Fruit fly (Drosophila melanogaster): ENCODE measurements around the gene CG13073.

Gene CG13073

dm6 chr3L:16211156-16211935, 5.8 kb downstream of the CG13073 start (continued):
- TF ChIP-seq Mio (GFP tag; optimal IDR thresholded peaks at IDR 0.05) (no peak), CrebA (GFP tag; optimal IDR thresholded peaks at IDR 0.05; ENCODE audit: borderline replicate concordance) (no peak), Jra (GFP tag; optimal IDR thresholded peaks at IDR 0.05) (no peak), dmrt93B (GFP tag; optimal IDR thresholded peaks at IDR 0.05) (peak; percentile 27), dsf (GFP tag; optimal IDR thresholded peaks at IDR 0.05; ENCODE audit: borderline replicate concordance) (no peak), Vsx2 (GFP tag; optimal IDR thresholded peaks at IDR 0.05; ENCODE audit: partially characterized antibody) (peak; percentile 45)

DNA sequence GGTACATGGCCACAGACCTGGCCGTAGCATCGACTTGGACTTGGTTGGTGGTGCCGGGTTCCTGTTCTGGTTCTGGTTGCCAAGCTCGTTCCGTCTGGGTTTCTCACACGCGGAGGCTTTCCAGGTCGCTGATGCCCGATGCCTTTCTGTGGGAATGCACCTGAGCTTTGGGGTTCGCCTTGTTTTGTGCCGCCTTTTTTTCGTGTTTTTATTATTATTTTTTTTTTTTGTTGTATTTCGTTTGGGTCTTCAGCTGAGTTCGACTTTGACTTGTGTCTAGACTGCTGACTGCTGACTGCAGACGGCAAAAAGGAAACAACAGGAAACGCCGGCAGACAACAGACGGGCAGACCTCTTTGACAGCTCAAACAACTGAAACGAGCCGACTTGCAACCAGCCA, 7.5 kb downstream of the CG13073 start:
- TF ChIP-seq br (GFP tag; optimal IDR thresholded peaks at IDR 0.05) (peak; percentile 12), GATAd (GFP tag; optimal IDR thresholded peaks at IDR 0.05) (no peak)

DNA sequence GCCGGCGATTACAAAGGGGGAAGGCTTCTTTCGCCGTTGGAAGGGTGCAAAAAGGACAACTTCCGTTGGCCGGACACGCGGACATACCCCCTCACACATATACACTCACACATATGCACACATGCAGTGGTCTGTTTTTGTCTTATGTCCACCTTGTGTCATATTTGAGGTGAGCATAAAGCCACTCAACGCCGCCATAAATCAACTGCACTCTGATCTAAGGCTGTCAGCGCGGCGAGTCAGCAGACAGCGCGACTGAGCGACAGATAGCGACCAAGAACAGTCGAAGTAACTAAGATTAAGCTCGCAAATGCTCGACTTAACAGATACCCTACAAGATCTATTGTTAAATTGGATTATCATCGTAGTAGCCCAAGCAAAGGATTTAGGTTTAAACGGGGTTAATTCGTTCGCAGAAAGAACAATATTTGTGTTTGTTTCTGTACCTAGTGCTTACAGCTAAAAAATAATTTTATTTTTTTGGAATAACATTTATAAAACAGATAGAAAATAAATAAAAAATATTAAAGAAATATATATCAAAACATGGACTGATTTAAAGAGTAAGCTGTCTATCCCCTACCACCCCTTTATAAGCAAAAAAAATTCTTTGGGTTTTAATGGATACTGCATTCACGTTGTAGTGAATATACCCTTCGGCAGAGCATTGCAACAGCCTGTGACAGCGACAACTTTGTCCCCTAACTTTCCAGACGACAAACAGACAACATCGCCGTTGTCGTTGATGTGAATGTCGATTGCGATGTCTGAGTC, 8.1 kb downstream of the CG13073 start:
- TF ChIP-seq tai (GFP tag; optimal IDR thresholded peaks at IDR 0.05) (no peak), foxo (GFP tag; optimal IDR thresholded peaks at IDR 0.05) (peak in 1 of 2 experiments; percentile 38), dsf (GFP tag; optimal IDR thresholded peaks at IDR 0.05; ENCODE audit: borderline replicate concordance) (no peak), rgr (GFP tag; optimal IDR thresholded peaks at IDR 0.05) (no peak), N (GFP tag; optimal IDR thresholded peaks at IDR 0.05) (no peak), CG32264 (GFP tag; optimal IDR thresholded peaks at IDR 0.05) (no peak), Myc (optimal IDR thresholded peaks at IDR 0.05) (no peak), dmrt93B (GFP tag; optimal IDR thresholded peaks at IDR 0.05) (peak; percentile 16), dl (GFP tag; optimal IDR thresholded peaks at IDR 0.05; ENCODE audit: insufficient read depth in 1 of 2, partially characterized antibody in 2 of 2) (no peak), ey (GFP tag; optimal IDR thresholded peaks at IDR 0.05) (no peak), woc (GFP tag; optimal IDR thresholded peaks at IDR 0.05) (peak; percentile 36), Jra (GFP tag; optimal IDR thresholded peaks at IDR 0.05) (no peak)

- TF ChIP-seq rgr (GFP tag; optimal IDR thresholded peaks at IDR 0.05) (no peak), fru (GFP tag; optimal IDR thresholded peaks at IDR 0.05) (no peak), h (GFP tag; optimal IDR thresholded peaks at IDR 0.05) (no peak), lola (GFP tag; optimal IDR thresholded peaks at IDR 0.05) (no peak), sv (GFP tag; optimal IDR thresholded peaks at IDR 0.05) (no peak), usp (GFP tag; optimal IDR thresholded peaks at IDR 0.05) (no peak), foxo (GFP tag; optimal IDR thresholded peaks at IDR 0.05) (no peak), Vsx2 (GFP tag; optimal IDR thresholded peaks at IDR 0.05; ENCODE audit: partially characterized antibody) (no peak), ey (GFP tag; optimal IDR thresholded peaks at IDR 0.05) (no peak), HLH106 (tag; optimal IDR thresholded peaks at IDR 0.05) (no peak), OdsH (GFP tag; optimal IDR thresholded peaks at IDR 0.05) (no peak), br (GFP tag; optimal IDR thresholded peaks at IDR 0.05) (no peak), Abd-B (GFP tag; optimal IDR thresholded peaks at IDR 0.05) (no peak), Jra (GFP tag; optimal IDR thresholded peaks at IDR 0.05) (no peak), Mio (GFP tag; optimal IDR thresholded peaks at IDR 0.05) (no peak), woc (GFP tag; optimal IDR thresholded peaks at IDR 0.05) (no peak), psq (GFP tag; optimal IDR thresholded peaks at IDR 0.05) (no peak), dl (GFP tag; optimal IDR thresholded peaks at IDR 0.05; ENCODE audit: insufficient read depth in 1 of 2, partially characterized antibody in 2 of 2) (no peak), pan (optimal IDR thresholded peaks at IDR 0.05) (no peak), Hr78 (GFP tag; optimal IDR thresholded peaks at IDR 0.05) (no peak)
Measured at dm6 chr3L:16208053-16208838, 8.9 kb downstream of the CG13073 start.

dm6 chr3L:16204128-16204527, 13.0 kb downstream of the CG13073 start:
- TF ChIP-seq fru (GFP tag; optimal IDR thresholded peaks at IDR 0.05) (peak; percentile 59), sv (GFP tag; optimal IDR thresholded peaks at IDR 0.05) (no peak), dsf (GFP tag; optimal IDR thresholded peaks at IDR 0.05; ENCODE audit: borderline replicate concordance) (no peak), Hr78 (GFP tag; optimal IDR thresholded peaks at IDR 0.05) (no peak), Dif (GFP tag; optimal IDR thresholded peaks at IDR 0.05; ENCODE audit: partially characterized antibody) (no peak), Hnf4 (GFP tag; optimal IDR thresholded peaks at IDR 0.05) (no peak), Hr83 (GFP tag; optimal IDR thresholded peaks at IDR 0.05; ENCODE audit: poor library complexity, severe bottlenecking) (no peak), Rel (GFP tag; optimal IDR thresholded peaks at IDR 0.05) (no peak), Rel (tag; optimal IDR thresholded peaks at IDR 0.05) (no peak), Dfd (GFP tag; optimal IDR thresholded peaks at IDR 0.05) (no peak), Vsx2 (GFP tag; optimal IDR thresholded peaks at IDR 0.05; ENCODE audit: partially characterized antibody) (no peak), N (GFP tag; optimal IDR thresholded peaks at IDR 0.05) (no peak), Abd-B (GFP tag; optimal IDR thresholded peaks at IDR 0.05) (no peak), Jra (GFP tag; optimal IDR thresholded peaks at IDR 0.05) (no peak), dl (GFP tag; optimal IDR thresholded peaks at IDR 0.05; ENCODE audit: insufficient read depth in 1 of 2, partially characterized antibody in 2 of 2) (no peak), dmrt93B (GFP tag; optimal IDR thresholded peaks at IDR 0.05) (peak; percentile 11), psq (GFP tag; optimal IDR thresholded peaks at IDR 0.05) (peak; percentile 64), lola (GFP tag; optimal IDR thresholded peaks at IDR 0.05) (no peak), Mio (GFP tag; optimal IDR thresholded peaks at IDR 0.05) (no peak), ey (GFP tag; optimal IDR thresholded peaks at IDR 0.05) (peak; percentile 38), pan (optimal IDR thresholded peaks at IDR 0.05) (no peak), foxo (GFP tag; optimal IDR thresholded peaks at IDR 0.05) (peak in 1 of 2 experiments; percentile 63), br (GFP tag; optimal IDR thresholded peaks at IDR 0.05) (no peak), CG9705 (GFP tag; optimal IDR thresholded peaks at IDR 0.05) (no peak)

Measured in whole organism, wandering third instar larva.